Worm (Caenorhabditis elegans): Measurements from ENCODE around the gene mcm-2.
A peak's percentile ranks its signal among the peaks of the same experiment; 100 is the strongest.

The mcm-2 gene

DNA sequence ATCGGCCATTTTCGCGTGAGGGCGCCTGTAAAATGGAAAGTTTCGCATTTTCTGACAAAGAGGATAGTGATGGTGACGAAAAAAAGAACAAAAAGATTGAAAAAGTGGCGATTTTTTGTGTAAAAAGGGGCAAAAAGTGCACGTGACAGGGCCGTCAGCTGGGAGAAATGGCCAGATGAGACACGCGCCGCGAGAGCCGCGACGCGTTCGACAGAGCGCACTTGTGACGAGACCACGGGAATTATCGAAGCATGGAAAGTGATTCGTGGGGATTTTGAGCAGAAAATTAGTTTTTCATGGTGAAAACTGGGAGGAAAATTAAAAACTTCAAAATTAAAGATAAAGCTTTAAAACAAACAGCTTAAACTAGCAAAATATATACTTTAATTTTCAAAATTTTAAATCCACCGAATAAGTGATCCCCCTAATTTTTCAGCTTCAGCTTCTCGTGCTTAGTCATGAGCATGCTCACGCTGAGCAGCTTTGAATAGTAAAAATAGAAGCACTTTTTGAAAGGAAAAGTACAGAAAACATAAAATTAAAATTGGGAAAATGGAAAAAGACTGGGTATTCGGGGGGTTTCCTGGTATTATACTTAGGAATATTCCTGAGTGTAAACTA is 38.8 kb downstream of the mcm-2 start, which contains the start of gene W03C9.5:
W03C9.5 (minus strand) TSS at position 38 of the 621 bp plus-strand sequence.
- TF ChIP-seq lin-39 (tag; optimal IDR thresholded peaks at IDR 0.05): peak; percentile 52
- TF ChIP-seq mdl-1 (tag; optimal IDR thresholded peaks at IDR 0.05): peak; percentile 65 to 95
- peak; percentile 72 to 94 for TF ChIP-seq lsy-2 (tag; optimal IDR thresholded peaks at IDR 0.05)
- peak; percentile 52 for TF ChIP-seq skn-1 (tag; optimal IDR thresholded peaks at IDR 0.05)
- TF ChIP-seq nhr-21 (tag; optimal IDR thresholded peaks at IDR 0.05): peak; percentile 78
- TF ChIP-seq nhr-10 (tag; optimal IDR thresholded peaks at IDR 0.05): peak; percentile 43
- no peak for TF ChIP-seq dmd-4 (tag; optimal IDR thresholded peaks at IDR 0.05)
- no peak for TF ChIP-seq ceh-16 (tag; optimal IDR thresholded peaks at IDR 0.05)
- peak; percentile 96 for TF ChIP-seq sma-3 (GFP tag; optimal IDR thresholded peaks at IDR 0.05)
- TF ChIP-seq elt-1 (tag; optimal IDR thresholded peaks at IDR 0.05): no peak
- TF ChIP-seq sem-4 (tag; optimal IDR thresholded peaks at IDR 0.05): peak; percentile 73
- no peak for TF ChIP-seq unc-39 (tag; optimal IDR thresholded peaks at IDR 0.05)
- TF ChIP-seq ztf-4 (tag; optimal IDR thresholded peaks at IDR 0.05): peak; percentile 81
- TF ChIP-seq elt-3 (tag; optimal IDR thresholded peaks at IDR 0.05): no peak
- peak; percentile 99 for TF ChIP-seq C34F6.9 (tag; optimal IDR thresholded peaks at IDR 0.05)
- TF ChIP-seq ztf-11 (tag; optimal IDR thresholded peaks at IDR 0.05): no peak
- peak; percentile 92 for TF ChIP-seq F13H6.1 (tag; optimal IDR thresholded peaks at IDR 0.05)
- peak; percentile 74 for TF ChIP-seq ZK546.5 (tag; optimal IDR thresholded peaks at IDR 0.05)
- peak; percentile 78 for TF ChIP-seq mab-5 (tag; optimal IDR thresholded peaks at IDR 0.05)
- TF ChIP-seq aly-2 (tag; optimal IDR thresholded peaks at IDR 0.05): no peak
- TF ChIP-seq Y55F3AM.14 (GFP tag; optimal IDR thresholded peaks at IDR 0.05): peak; percentile 81
- TF ChIP-seq nhr-129 (tag; optimal IDR thresholded peaks at IDR 0.05): peak; percentile 93
- TF ChIP-seq crh-2 (tag; optimal IDR thresholded peaks at IDR 0.05): peak; percentile 96
- TF ChIP-seq snpc-4 (tag; optimal IDR thresholded peaks at IDR 0.05): peak; percentile 70
- TF ChIP-seq fos-1 (tag; optimal IDR thresholded peaks at IDR 0.05): peak; percentile 96
- TF ChIP-seq nhr-11 (tag; optimal IDR thresholded peaks at IDR 0.05): no peak
- no peak for TF ChIP-seq mbf-1 (tag; optimal IDR thresholded peaks at IDR 0.05)
- peak; percentile 88 for TF ChIP-seq gmeb-1 (tag; optimal IDR thresholded peaks at IDR 0.05)
- TF ChIP-seq sma-9 (GFP tag; optimal IDR thresholded peaks at IDR 0.05): peak; percentile 87
- TF ChIP-seq sma-9 (tag; optimal IDR thresholded peaks at IDR 0.05): no peak
- TF ChIP-seq lin-11 (tag; optimal IDR thresholded peaks at IDR 0.05): peak; percentile 87
- TF ChIP-seq nhr-77 (tag; optimal IDR thresholded peaks at IDR 0.05): peak; percentile 66
- TF ChIP-seq R02D3.7 (tag; optimal IDR thresholded peaks at IDR 0.05): no peak
- peak; percentile 97 for TF ChIP-seq unc-55 (GFP tag; optimal IDR thresholded peaks at IDR 0.05)
- no peak for TF ChIP-seq unc-62 (GFP tag; optimal IDR thresholded peaks at IDR 0.05)
- TF ChIP-seq lin-13 (GFP tag; optimal IDR thresholded peaks at IDR 0.05): peak; percentile 96
- TF ChIP-seq blmp-1 (tag; optimal IDR thresholded peaks at IDR 0.05; ENCODE audit: insufficient read depth): peak; percentile 80
- no peak for TF ChIP-seq ztf-1 (GFP tag; conservative IDR thresholded peaks at IDR 0.05)
- no peak for TF ChIP-seq nhr-23 (tag; optimal IDR thresholded peaks at IDR 0.05)
- peak; percentile 64 for TF ChIP-seq ceh-82 (tag; optimal IDR thresholded peaks at IDR 0.05)
- TF ChIP-seq nhr-237 (tag; optimal IDR thresholded peaks at IDR 0.05): peak; percentile 10
- TF ChIP-seq nhr-12 (tag; optimal IDR thresholded peaks at IDR 0.05): no peak
- peak; percentile 70 for TF ChIP-seq ama-1 (optimal IDR thresholded peaks at IDR 0.05)
- TF ChIP-seq nhr-6 (tag; optimal IDR thresholded peaks at IDR 0.05): peak; percentile 79
- peak; percentile 88 for TF ChIP-seq egl-27 (tag; optimal IDR thresholded peaks at IDR 0.05)
- peak; percentile 80 for TF ChIP-seq zag-1 (tag; optimal IDR thresholded peaks at IDR 0.05)
- peak; percentile 95 for TF ChIP-seq nhr-25 (tag; optimal IDR thresholded peaks at IDR 0.05)
- TF ChIP-seq peb-1 (tag; optimal IDR thresholded peaks at IDR 0.05): no peak
- no peak for TF ChIP-seq alr-1 (tag; optimal IDR thresholded peaks at IDR 0.05)

Measured in whole organism, L2 larva.